Worm (Caenorhabditis elegans): ENCODE measurements around the gene sre-11.

sre-11 gene

ce11 chrV:7683907-7684655 lies at the start of gene sre-11:
Gene sre-11, minus strand, starts transcription at chrV:7683957.
- TF ChIP-seq unc-62 (GFP tag; optimal IDR thresholded peaks at IDR 0.05) (no peak), lsy-12 (tag; optimal IDR thresholded peaks at IDR 0.05) (no peak), nhr-23 (tag; optimal IDR thresholded peaks at IDR 0.05) (no peak), sea-2 (GFP tag; optimal IDR thresholded peaks at IDR 0.05) (no peak), nhr-28 (tag; optimal IDR thresholded peaks at IDR 0.05) (no peak), mml-1 (tag; optimal IDR thresholded peaks at IDR 0.05) (no peak), nhr-12 (tag; optimal IDR thresholded peaks at IDR 0.05) (no peak), nhr-67 (tag; optimal IDR thresholded peaks at IDR 0.05) (no peak), unc-39 (tag; optimal IDR thresholded peaks at IDR 0.05) (no peak), lin-39 (tag; optimal IDR thresholded peaks at IDR 0.05) (no peak), fkh-10 (GFP tag; optimal IDR thresholded peaks at IDR 0.05) (no peak), nhr-11 (tag; optimal IDR thresholded peaks at IDR 0.05) (no peak), jun-1 (tag; optimal IDR thresholded peaks at IDR 0.05) (no peak), skn-1 (tag; optimal IDR thresholded peaks at IDR 0.05) (no peak)

- TF ChIP-seq hmg-11 (tag; optimal IDR thresholded peaks at IDR 0.05) = no peak
Measured at ce11 chrV:7733240-7733765, 49.5 kb upstream of the sre-11 start.

ce11 chrV:7730488-7730887 lies 46.7 kb upstream of the sre-11 start:
- TF ChIP-seq lsy-12 (tag; optimal IDR thresholded peaks at IDR 0.05) = peak; percentile 40
- peak; percentile 45 for TF ChIP-seq nfya-1 (tag; optimal IDR thresholded peaks at IDR 0.05; ENCODE audit: insufficient read depth)
- no peak for TF ChIP-seq tbx-2 (tag; optimal IDR thresholded peaks at IDR 0.05)
- no peak for TF ChIP-seq ztf-11 (tag; optimal IDR thresholded peaks at IDR 0.05)
- TF ChIP-seq snpc-4 (tag; optimal IDR thresholded peaks at IDR 0.05) = no peak
- peak; percentile 63 for TF ChIP-seq pha-4 (tag; optimal IDR thresholded peaks at IDR 0.05)
- TF ChIP-seq eor-1 (tag; optimal IDR thresholded peaks at IDR 0.05) = no peak
- peak; percentile 22 for TF ChIP-seq nhr-23 (tag; optimal IDR thresholded peaks at IDR 0.05)
- TF ChIP-seq elt-3 (tag; optimal IDR thresholded peaks at IDR 0.05) = peak in 1 of 3 experiments; percentile 12
- no peak for TF ChIP-seq aly-2 (tag; optimal IDR thresholded peaks at IDR 0.05)
- TF ChIP-seq ceh-82 (tag; optimal IDR thresholded peaks at IDR 0.05) = no peak
- peak; percentile 21 for TF ChIP-seq elt-2 (tag; optimal IDR thresholded peaks at IDR 0.05)
- no peak for TF ChIP-seq ama-1 (optimal IDR thresholded peaks at IDR 0.05)
- TF ChIP-seq jun-1 (tag; optimal IDR thresholded peaks at IDR 0.05) = peak; percentile 31
- no peak for TF ChIP-seq nhr-28 (tag; optimal IDR thresholded peaks at IDR 0.05)
- TF ChIP-seq nhr-25 (tag; optimal IDR thresholded peaks at IDR 0.05) = peak; percentile 61
- no peak for TF ChIP-seq elt-1 (tag; optimal IDR thresholded peaks at IDR 0.05)

ce11 chrV:7728679-7729027 lies 44.9 kb upstream of the sre-11 start, which contains the start of gene Y97E10C.1:
Gene Y97E10C.1, plus strand, starts transcription at chrV:7728879.
- TF ChIP-seq nhr-23 (tag; optimal IDR thresholded peaks at IDR 0.05) = no peak
- TF ChIP-seq sea-2 (GFP tag; optimal IDR thresholded peaks at IDR 0.05) = no peak
- TF ChIP-seq ceh-9 (tag; optimal IDR thresholded peaks at IDR 0.05) = no peak
- TF ChIP-seq jun-1 (tag; optimal IDR thresholded peaks at IDR 0.05) = no peak
- no peak for TF ChIP-seq elt-3 (tag; optimal IDR thresholded peaks at IDR 0.05)
- TF ChIP-seq skn-1 (tag; optimal IDR thresholded peaks at IDR 0.05) = no peak
- no peak for TF ChIP-seq daf-12 (tag; optimal IDR thresholded peaks at IDR 0.05)
- no peak for TF ChIP-seq snpc-4 (tag; optimal IDR thresholded peaks at IDR 0.05)
- TF ChIP-seq nhr-77 (tag; optimal IDR thresholded peaks at IDR 0.05) = no peak
- no peak for TF ChIP-seq fos-1 (tag; optimal IDR thresholded peaks at IDR 0.05)
- TF ChIP-seq zag-1 (tag; optimal IDR thresholded peaks at IDR 0.05) = no peak
- TF ChIP-seq ZK546.5 (tag; optimal IDR thresholded peaks at IDR 0.05) = no peak
- no peak for TF ChIP-seq nhr-76 (tag; optimal IDR thresholded peaks at IDR 0.05)
- no peak for TF ChIP-seq mdl-1 (tag; optimal IDR thresholded peaks at IDR 0.05)
- TF ChIP-seq ama-1 (optimal IDR thresholded peaks at IDR 0.05) = no peak
- no peak for TF ChIP-seq fkh-10 (GFP tag; optimal IDR thresholded peaks at IDR 0.05)
- no peak for TF ChIP-seq nhr-237 (tag; optimal IDR thresholded peaks at IDR 0.05)

All from whole organism, L3 larva.